Fruit fly (Drosophila melanogaster) whole organism, embryonic: ENCODE data around the gene Rpp30.
A peak's percentile ranks its signal among the peaks of the same experiment; 100 is the strongest.

ENCODE experiments used
- Aef1 ChIP-seq: fragments of 200-800 bp; sonication (Bioruptor generic); IDR thresholded peaks from 3 replicates; pipeline ENCODE4 v1.3.6; 2022; ENCODE audit warnings: missing biosample characterization, missing genetic modification characterization
- Asciz ChIP-seq: fragments of 200-800 bp; sonication (Bioruptor generic); optimal IDR thresholded peaks from 2 replicates; lab custom pipeline; 2017; ENCODE audit warnings: missing biosample characterization, mild to moderate bottlenecking, missing genetic modification characterization, missing genetic modification reagents
- Atf-2 ChIP-seq: fragments of 200-800 bp; sonication (Bioruptor generic); optimal IDR thresholded peaks from 2 replicates; lab custom pipeline; 2016; ENCODE audit warnings: missing biosample characterization, missing genetic modification characterization
- Bdp1 ChIP-seq: fragments of 200-800 bp; sonication (Bioruptor generic); optimal IDR thresholded peaks from 3 replicates; lab custom pipeline; 2016; ENCODE audit warnings: missing biosample characterization, missing genetic modification characterization
- CG10267 ChIP-seq: fragments of 200-800 bp; sonication (Bioruptor generic); optimal IDR thresholded peaks from 2 replicates; lab custom pipeline; 2018; ENCODE audit warnings: missing biosample characterization, mild to moderate bottlenecking, missing genetic modification characterization, moderate library complexity
- CG11085 ChIP-seq: fragments of 200-800 bp; sonication (Bioruptor generic); IDR thresholded peaks from 2 replicates; pipeline ENCODE4 v1.3.6; 2022; ENCODE audit warnings: missing biosample characterization, missing genetic modification characterization
- CG11504 ChIP-seq: fragments of 200-800 bp; sonication (Bioruptor generic); optimal IDR thresholded peaks from 3 replicates; lab custom pipeline; 2019; ENCODE audit warnings: missing biosample characterization, mild to moderate bottlenecking, missing genetic modification characterization, moderate library complexity
- CG11695 ChIP-seq: fragments of 200-800 bp; sonication (Bioruptor generic); IDR thresholded peaks from 3 replicates; pipeline ENCODE4 v1.3.6; 2022; ENCODE audit warnings: missing biosample characterization, missing genetic modification characterization
- CG12104 ChIP-seq: fragments of 200-800 bp; sonication (Bioruptor generic); optimal IDR thresholded peaks from 3 replicates; lab custom pipeline; 2016; ENCODE audit warnings: missing biosample characterization, missing genetic modification characterization
- CG12155 ChIP-seq: fragments of 200-800 bp; sonication (Bioruptor generic); optimal IDR thresholded peaks from 3 replicates; lab custom pipeline; 2016; ENCODE audit warnings: missing biosample characterization, missing genetic modification characterization
- CG12744 ChIP-seq: fragments of 200-800 bp; sonication (Bioruptor generic); optimal IDR thresholded peaks from 2 replicates; lab custom pipeline; 2016; ENCODE audit warnings: missing biosample characterization, missing genetic modification characterization
- CG15514 ChIP-seq: fragments of 200-800 bp; sonication (Bioruptor generic); optimal IDR thresholded peaks from 3 replicates; lab custom pipeline; 2017; ENCODE audit warnings: missing biosample characterization, missing genetic modification characterization, mild to moderate bottlenecking, moderate library complexity, missing genetic modification reagents
- CG1603 ChIP-seq: fragments of 200-800 bp; sonication (Bioruptor generic); optimal IDR thresholded peaks from 2 replicates; lab custom pipeline; 2019; ENCODE audit warnings: missing biosample characterization, mild to moderate bottlenecking, missing genetic modification characterization, moderate library complexity
- CG17359 ChIP-seq: fragments of 200-800 bp; sonication (Bioruptor generic); optimal IDR thresholded peaks from 3 replicates; lab custom pipeline; 2018; ENCODE audit warnings: missing biosample characterization, mild to moderate bottlenecking, missing genetic modification characterization, moderate library complexity
- CG17385 ChIP-seq: fragments of 200-800 bp; sonication (Bioruptor generic); optimal IDR thresholded peaks from 3 replicates; lab custom pipeline; 2018; ENCODE audit warnings: missing biosample characterization, mild to moderate bottlenecking, missing genetic modification characterization
- CG3065 ChIP-seq: fragments of 200-800 bp; sonication (Bioruptor generic); optimal IDR thresholded peaks from 2 replicates; lab custom pipeline; 2016; ENCODE audit warnings: missing biosample characterization, missing genetic modification characterization
- CG33213 ChIP-seq: fragments of 200-800 bp; sonication (Bioruptor generic); optimal IDR thresholded peaks from 3 replicates; lab custom pipeline; 2016; ENCODE audit warnings: missing biosample characterization, missing genetic modification characterization
- CG42726 ChIP-seq: fragments of 200-800 bp; sonication (Bioruptor generic); IDR thresholded peaks from 2 replicates; pipeline ENCODE4 v1.3.6; 2022; ENCODE audit warnings: missing biosample characterization, missing genetic modification characterization; ENCODE audit not compliant: partially characterized antibody
- CG4707 ChIP-seq: fragments of 200-800 bp; sonication (Bioruptor generic); optimal IDR thresholded peaks from 2 replicates; lab custom pipeline; 2018; ENCODE audit warnings: missing biosample characterization, mild to moderate bottlenecking, missing genetic modification characterization, moderate library complexity
- CG4730 ChIP-seq: fragments of 200-800 bp; sonication (Bioruptor generic); IDR thresholded peaks from 2 replicates; pipeline ENCODE4 v1.3.6; 2022; ENCODE audit warnings: missing biosample characterization, missing genetic modification characterization
- CG5180 ChIP-seq: fragments of 200-800 bp; sonication (Bioruptor generic); optimal IDR thresholded peaks from 3 replicates; lab custom pipeline; 2017; ENCODE audit warnings: missing biosample characterization, missing genetic modification characterization, mild to moderate bottlenecking, moderate library complexity, missing genetic modification reagents
- CG7963 ChIP-seq: fragments of 200-800 bp; sonication (Bioruptor generic); IDR thresholded peaks from 3 replicates; pipeline ENCODE4 v1.3.6; 2022; ENCODE audit warnings: missing biosample characterization, missing genetic modification characterization; ENCODE audit not compliant: partially characterized antibody
- CG8478 ChIP-seq: fragments of >200 bp; optimal IDR thresholded peaks from 2 replicates; lab custom pipeline; 2018
- CG8924 ChIP-seq: fragments of 200-800 bp; optimal IDR thresholded peaks from 3 replicates; lab custom pipeline; 2019; ENCODE audit warnings: missing biosample characterization, mild to moderate bottlenecking, missing genetic modification characterization, moderate library complexity
- E2f1 ChIP-seq: fragments of 200-800 bp; sonication (Bioruptor generic); IDR thresholded peaks from 2 replicates; pipeline ENCODE4 v1.3.6; 2022; ENCODE audit warnings: missing biosample characterization, missing genetic modification characterization
- Elba2 ChIP-seq: fragments of 200-800 bp; sonication (Bioruptor generic); optimal IDR thresholded peaks from 3 replicates; lab custom pipeline; 2016; ENCODE audit warnings: missing biosample characterization, missing genetic modification characterization
- GATAe ChIP-seq: fragments of 200-800 bp; sonication (Bioruptor generic); conservative IDR thresholded peaks from 2 replicates; pipeline ENCODE4 v1.3.6; 2022; ENCODE audit warnings: missing biosample characterization, missing genetic modification characterization
- HLH54F ChIP-seq: fragments of 200-800 bp; sonication (Bioruptor generic); optimal IDR thresholded peaks from 3 replicates; lab custom pipeline; 2016; ENCODE audit warnings: missing biosample characterization, missing genetic modification characterization
- HLHmδ ChIP-seq: fragments of 200-800 bp; sonication (Bioruptor generic); optimal IDR thresholded peaks from 2 replicates; lab custom pipeline; 2018; ENCODE audit warnings: missing biosample characterization, mild to moderate bottlenecking, missing genetic modification characterization, moderate library complexity
- Meics ChIP-seq: fragments of 200-800 bp; sonication (Bioruptor generic); optimal IDR thresholded peaks from 2 replicates; lab custom pipeline; 2017; ENCODE audit warnings: missing biosample characterization, mild to moderate bottlenecking, missing genetic modification characterization
- Myb ChIP-seq: fragments of 200-800 bp; sonication (Bioruptor generic); optimal IDR thresholded peaks from 2 replicates; lab custom pipeline; 2016; ENCODE audit warnings: missing biosample characterization, missing genetic modification characterization
- Nf-YB ChIP-seq: fragments of 200-800 bp; sonication (Bioruptor generic); optimal IDR thresholded peaks from 3 replicates; lab custom pipeline; 2019; ENCODE audit warnings: missing biosample characterization, mild to moderate bottlenecking, missing genetic modification characterization, moderate library complexity
- Pdp1 ChIP-seq, 2 experiments: fragments of 200-800 bp; sonication (Bioruptor generic); optimal IDR thresholded peaks; 3 replicates each; lab custom pipeline; 2016; ENCODE audit warnings: missing biosample characterization in 2 of 2, missing genetic modification characterization in 2 of 2, mild to moderate bottlenecking in 1 of 2, moderate library complexity in 1 of 2
- Trl ChIP-seq, 3 experiments: fragments of >200 bp in 2 of 3; fragments of 200-800 bp in 1 of 3; sonication (Bioruptor generic) in 1 of 3; optimal IDR thresholded peaks; 2 replicates in 1 of 3; 3 replicates in 2 of 3; lab custom pipeline; 2016 to 2017; ENCODE audit warnings: missing biosample characterization in 1 of 3, missing genetic modification characterization in 1 of 3
- ase ChIP-seq: fragments of 200-800 bp; sonication (Bioruptor generic); IDR thresholded peaks from 3 replicates; pipeline ENCODE4 v1.3.6; 2022; ENCODE audit warnings: missing biosample characterization, missing genetic modification characterization
- dan ChIP-seq: fragments of 200-800 bp; sonication (Bioruptor generic); IDR thresholded peaks from 2 replicates; pipeline ENCODE4 v1.3.6; 2022; ENCODE audit warnings: missing biosample characterization, missing genetic modification characterization
- gro ChIP-seq: fragments of 200-800 bp; sonication (Bioruptor generic); optimal IDR thresholded peaks from 2 replicates; lab custom pipeline; 2016; ENCODE audit warnings: missing biosample characterization, missing genetic modification characterization
- klu ChIP-seq: fragments of 200-800 bp; sonication (Bioruptor generic); IDR thresholded peaks from 2 replicates; pipeline ENCODE4 v1.3.6; 2022; ENCODE audit warnings: missing biosample characterization, missing genetic modification characterization
- onecut ChIP-seq: fragments of 200-800 bp; sonication (Bioruptor generic); IDR thresholded peaks from 2 replicates; pipeline ENCODE4 v1.3.6; 2022; ENCODE audit warnings: missing biosample characterization, missing genetic modification characterization
- pan ChIP-seq, 4 experiments: fragments of >200 bp in 3 of 4; fragments of 200-800 bp in 1 of 4; sonication (Bioruptor generic) in 1 of 4; optimal IDR thresholded peaks in 3 of 4; IDR thresholded peaks in 1 of 4; 2 replicates each; pipeline versions ENCODE4 v1.3.6 to Lab custom; 2017 to 2022; ENCODE audit warnings: missing biosample characterization in 2 of 4, missing genetic modification characterization in 2 of 4, mixed read lengths in 1 of 4
- pho ChIP-seq: fragments of 200-800 bp; sonication (Bioruptor generic); optimal IDR thresholded peaks from 2 replicates; lab custom pipeline; 2016; ENCODE audit warnings: missing biosample characterization, missing genetic modification characterization
- repo ChIP-seq: fragments of 200-800 bp; sonication (Bioruptor generic); optimal IDR thresholded peaks from 2 replicates; lab custom pipeline; 2016; ENCODE audit warnings: missing biosample characterization, missing genetic modification characterization
- seq ChIP-seq: fragments of 200-800 bp; sonication (Bioruptor generic); IDR thresholded peaks from 2 replicates; pipeline ENCODE4 v1.3.6; 2022; ENCODE audit warnings: missing biosample characterization, missing genetic modification characterization
- shn ChIP-seq: fragments of 200-800 bp; sonication (Bioruptor generic); optimal IDR thresholded peaks from 3 replicates; lab custom pipeline; 2016; ENCODE audit warnings: missing biosample characterization, missing genetic modification characterization
- tll ChIP-seq, 2 experiments: fragments of 200-800 bp in 1 of 2; fragments of >200 bp in 1 of 2; sonication (Bioruptor generic) in 1 of 2; optimal IDR thresholded peaks; 2 replicates each; lab custom pipeline; 2017 to 2019; ENCODE audit warnings: missing biosample characterization in 2 of 2, missing genetic modification characterization in 2 of 2, mild to moderate bottlenecking in 1 of 2, moderate library complexity in 1 of 2
- ttk ChIP-seq: fragments of 200-800 bp; sonication (Bioruptor generic); IDR thresholded peaks from 2 replicates; pipeline ENCODE4 v2.1.2; 2022; ENCODE audit warnings: missing biosample characterization, missing genetic modification characterization
- unc-4 ChIP-seq: fragments of 200-800 bp; sonication (Bioruptor generic); IDR thresholded peaks from 2 replicates; pipeline ENCODE4 v1.3.6; 2022; ENCODE audit warnings: missing biosample characterization, missing genetic modification characterization; ENCODE audit not compliant: partially characterized antibody
- unpg ChIP-seq: fragments of 200-800 bp; sonication (Bioruptor generic); optimal IDR thresholded peaks from 3 replicates; lab custom pipeline; 2018; ENCODE audit warnings: missing biosample characterization, mild to moderate bottlenecking, missing genetic modification characterization, moderate library complexity
- usp ChIP-seq: fragments of >200 bp; optimal IDR thresholded peaks from 2 replicates; lab custom pipeline; 2017; ENCODE audit warnings: missing biosample characterization, missing genetic modification characterization
- z ChIP-seq: fragments of 200-800 bp; sonication (Bioruptor generic); IDR thresholded peaks from 3 replicates; pipeline ENCODE4 v1.3.6; 2022; ENCODE audit warnings: missing biosample characterization, missing genetic modification characterization

The Rpp30 gene

DNA sequence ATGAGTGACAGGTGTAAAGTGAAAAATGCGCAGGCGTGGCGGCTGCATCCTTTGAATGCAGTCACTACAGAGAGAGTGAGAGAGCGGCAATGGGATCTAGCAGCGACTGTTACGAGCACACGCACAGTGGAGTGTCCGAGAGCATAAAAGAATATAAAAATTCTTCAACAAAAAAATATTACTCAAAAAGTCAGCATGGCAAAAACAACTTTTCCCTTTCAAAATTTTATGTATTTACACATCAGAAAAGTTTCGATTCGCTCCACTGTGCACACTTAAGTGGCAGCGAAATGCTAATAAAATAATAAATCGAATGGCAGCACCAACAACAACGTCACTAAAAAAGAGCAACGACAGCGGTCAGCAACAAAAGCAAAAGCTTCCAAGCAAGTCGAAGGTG lies 28.8 kb downstream of the Rpp30 start (continued):
- peak; percentile 98 for TF ChIP-seq CG4707 (GFP tag; lab: Kevin White, UChicago)
- peak; percentile 15 for TF ChIP-seq CG5180 (GFP tag; lab: Kevin White, UChicago)
- no peak for TF ChIP-seq CG7963
- TF ChIP-seq CG4730 (GFP tag; lab: Robert Waterston, UW): peak; percentile 81
- peak; percentile 74 for TF ChIP-seq CG8924
- TF ChIP-seq Pdp1 (GFP tag; optimal IDR thresholded peaks at IDR 0.05; lab: Kevin White, UChicago): peak; percentile 84 to 89
- peak; percentile 71 for TF ChIP-seq klu (GFP tag; lab: Robert Waterston, UW)
- TF ChIP-seq CG17359 (tag; lab: Kevin White, UChicago): peak; percentile 88
- no peak for TF ChIP-seq unc-4
- peak; percentile 76 for TF ChIP-seq CG3065 (GFP tag; lab: Kevin White, UChicago)
- peak; percentile 66 for TF ChIP-seq CG12744 (GFP tag; lab: Kevin White, UChicago)
- TF ChIP-seq Elba2 (GFP tag; lab: Kevin White, UChicago): no peak
- TF ChIP-seq CG12155: peak; percentile 71
- TF ChIP-seq Myb (GFP tag; lab: Kevin White, UChicago): peak; percentile 65
- TF ChIP-seq CG17385: peak; percentile 78
- peak; percentile 82 for TF ChIP-seq CG33213 (GFP tag; lab: Kevin White, UChicago)
- peak; percentile 40 for TF ChIP-seq gro
- no peak for TF ChIP-seq usp (GFP tag; lab: Kevin White, UChicago)
- TF ChIP-seq Nf-YB (GFP tag; lab: Kevin White, UChicago): peak; percentile 61
- peak; percentile 40 for TF ChIP-seq pho
- TF ChIP-seq unpg (GFP tag; lab: Kevin White, UChicago): peak; percentile 90
- peak; percentile 74 for TF ChIP-seq shn (GFP tag; lab: Kevin White, UChicago)
- peak; percentile 51 for TF ChIP-seq CG15514 (GFP tag; lab: Kevin White, UChicago)
- TF ChIP-seq tll (GFP tag; optimal IDR thresholded peaks at IDR 0.05; lab: Kevin White, UChicago): peak in 1 of 2 experiments; percentile 42
- peak; percentile 52 for TF ChIP-seq onecut
- TF ChIP-seq CG11504 (tag; lab: Kevin White, UChicago): peak; percentile 87
- TF ChIP-seq Meics (GFP tag; lab: Kevin White, UChicago): peak; percentile 65
- TF ChIP-seq pan (optimal IDR thresholded peaks at IDR 0.05; lab: Kevin White, UChicago): no peak
- TF ChIP-seq pan (GFP tag; optimal IDR thresholded peaks at IDR 0.05 in 1 of 2, IDR thresholded peaks at IDR 0.05 in 1 of 2): peak in 1 of 2 experiments; percentile 95
- TF ChIP-seq dan (GFP tag; lab: Robert Waterston, UW): no peak; the same call in 1 of the 2 replicates
- peak in 1 of 2 experiments; percentile 40 for TF ChIP-seq Trl (optimal IDR thresholded peaks at IDR 0.05; lab: Kevin White, UChicago)
- peak; percentile 86 for TF ChIP-seq Trl (GFP tag; optimal IDR thresholded peaks at IDR 0.05; lab: Kevin White, UChicago)
- TF ChIP-seq ttk (GFP tag; lab: Robert Waterston, UW): peak; percentile 92
- TF ChIP-seq GATAe (GFP tag; lab: Robert Waterston, UW): no peak
- TF ChIP-seq repo (GFP tag; lab: Kevin White, UChicago): peak; percentile 70
- TF ChIP-seq Asciz (GFP tag; lab: Kevin White, UChicago): peak; percentile 90
- peak; percentile 81 for TF ChIP-seq CG10267 (tag; lab: Kevin White, UChicago)
- TF ChIP-seq HLH54F: peak; percentile 68
- no peak for TF ChIP-seq z (GFP tag; lab: Robert Waterston, UW)
- peak; percentile 90 for TF ChIP-seq Atf-2 (GFP tag; lab: Kevin White, UChicago)
- TF ChIP-seq HLHmδ (GFP tag; lab: Kevin White, UChicago): no peak
- TF ChIP-seq seq (GFP tag; lab: Robert Waterston, UW): peak; percentile 86
- TF ChIP-seq CG11695 (GFP tag; lab: Robert Waterston, UW): peak; percentile 89
- TF ChIP-seq CG8478 (lab: Kevin White, UChicago): no peak
- peak; percentile 58; the same call in 1 of the 2 replicates for TF ChIP-seq CG11085 (GFP tag; lab: Robert Waterston, UW)
- TF ChIP-seq E2f1 (GFP tag; lab: Robert Waterston, UW): peak; percentile 80
- peak; percentile 73 for TF ChIP-seq Bdp1
- TF ChIP-seq ase (GFP tag; lab: Robert Waterston, UW): peak; percentile 92
- peak; percentile 80 for TF ChIP-seq Aef1 (GFP tag; lab: Robert Waterston, UW)
- peak; percentile 52 for TF ChIP-seq CG12104 (GFP tag; lab: Kevin White, UChicago)
- TF ChIP-seq CG42726: no peak
- TF ChIP-seq CG1603: peak; percentile 86
